Worm (Caenorhabditis elegans) whole organism, late embryonic: ENCODE measurements around the gene grk-1.
A peak's percentile ranks its signal among the peaks of the same experiment; 100 is the strongest.

Experiments
- C08G9.2 ChIP-seq: sonication (generic microtip); optimal IDR thresholded peaks from 2 replicates; lab custom pipeline; 2016; ENCODE audit warnings: mild to moderate bottlenecking, missing genetic modification characterization, moderate library complexity, missing compliant biosample characterization
- F13H6.1 ChIP-seq: sonication (generic microtip); optimal IDR thresholded peaks from 2 replicates; lab custom pipeline; 2016; ENCODE audit warnings: missing genetic modification characterization, missing compliant biosample characterization
- K02D7.2 ChIP-seq: sonication (generic microtip); optimal IDR thresholded peaks from 2 replicates; lab custom pipeline; 2017; ENCODE audit warnings: mild to moderate bottlenecking, missing genetic modification characterization, missing compliant biosample characterization
- ceh-14 ChIP-seq: sonication (generic microtip); optimal IDR thresholded peaks from 2 replicates; lab custom pipeline; 2016; ENCODE audit warnings: missing genotype, missing genetic modification characterization, missing compliant biosample characterization
- ceh-18 ChIP-seq: sonication (generic microtip); optimal IDR thresholded peaks from 2 replicates; lab custom pipeline; 2016; ENCODE audit warnings: missing genetic modification characterization, missing compliant biosample characterization
- ceh-19 ChIP-seq: fragments of 200-800 bp; sonication (Bioruptor generic); optimal IDR thresholded peaks from 2 replicates; lab custom pipeline; 2018; ENCODE audit warnings: mild to moderate bottlenecking, missing genetic modification characterization, missing compliant biosample characterization
- ceh-2 ChIP-seq: sonication (generic microtip); optimal IDR thresholded peaks from 2 replicates; lab custom pipeline; 2016; ENCODE audit warnings: missing genotype, missing genetic modification characterization, missing compliant biosample characterization
- ceh-22 ChIP-seq: sonication (generic microtip); optimal IDR thresholded peaks from 2 replicates; lab custom pipeline; 2017; ENCODE audit warnings: missing biosample characterization, missing genetic modification characterization
- ceh-24 ChIP-seq: sonication (generic microtip); optimal IDR thresholded peaks from 2 replicates; lab custom pipeline; 2016; ENCODE audit warnings: mild to moderate bottlenecking, missing genetic modification characterization, missing compliant biosample characterization
- ceh-30 ChIP-seq: fragments of 150-350 bp; optimal IDR thresholded peaks from 2 replicates; lab custom pipeline; 2014; ENCODE audit warnings: missing biosample characterization, missing genetic modification characterization
- ceh-31 ChIP-seq: sonication (generic microtip); optimal IDR thresholded peaks from 2 replicates; lab custom pipeline; 2016; ENCODE audit warnings: missing genetic modification characterization, missing compliant biosample characterization
- ceh-45 ChIP-seq: fragments of 200-800 bp; sonication (Bioruptor generic); IDR thresholded peaks from 2 replicates; pipeline ENCODE4 v1.3.6; 2022; ENCODE audit warnings: missing genetic modification reagents, missing genetic modification characterization, missing compliant biosample characterization
- ceh-48 ChIP-seq: sonication (generic microtip); optimal IDR thresholded peaks from 2 replicates; lab custom pipeline; 2016; ENCODE audit warnings: missing genetic modification characterization, inconsistent platforms, missing compliant biosample characterization
- ceh-6 ChIP-seq: fragments of 200-800 bp; sonication (Bioruptor generic); optimal IDR thresholded peaks from 2 replicates; lab custom pipeline; 2018; ENCODE audit warnings: mild to moderate bottlenecking, missing genetic modification characterization, missing compliant biosample characterization
- ceh-9 ChIP-seq: sonication (generic microtip); optimal IDR thresholded peaks from 2 replicates; lab custom pipeline; 2016; ENCODE audit warnings: mild to moderate bottlenecking, missing genetic modification characterization, inconsistent platforms, missing compliant biosample characterization
- dmd-4 ChIP-seq: sonication (generic microtip); optimal IDR thresholded peaks from 2 replicates; lab custom pipeline; 2016; ENCODE audit warnings: borderline replicate concordance, missing genetic modification characterization, missing compliant biosample characterization
- dve-1 ChIP-seq: sonication (generic microtip); optimal IDR thresholded peaks from 2 replicates; lab custom pipeline; 2017; ENCODE audit warnings: antibody characterized with exemption, mild to moderate bottlenecking, missing genetic modification characterization, missing compliant biosample characterization
- elt-2 ChIP-seq: sonication (generic microtip); optimal IDR thresholded peaks from 2 replicates; lab custom pipeline; 2016; ENCODE audit warnings: missing genetic modification reagents, missing genetic modification characterization, missing compliant biosample characterization
- ets-4 ChIP-seq: sonication (generic microtip); optimal IDR thresholded peaks from 2 replicates; lab custom pipeline; 2016; ENCODE audit warnings: missing genetic modification characterization, missing compliant biosample characterization
- hlh-13 ChIP-seq: fragments of 200-800 bp; sonication (Bioruptor generic); optimal IDR thresholded peaks from 2 replicates; lab custom pipeline; 2018; ENCODE audit warnings: mild to moderate bottlenecking, missing genetic modification characterization, missing compliant biosample characterization
- hlh-6 ChIP-seq: sonication (generic microtip); optimal IDR thresholded peaks from 2 replicates; lab custom pipeline; 2016; ENCODE audit warnings: missing genotype, missing genetic modification characterization, missing compliant biosample characterization
- lim-6 ChIP-seq: sonication (generic microtip); optimal IDR thresholded peaks from 2 replicates; lab custom pipeline; 2016; ENCODE audit warnings: missing genetic modification characterization, missing compliant biosample characterization
- nfya-1 ChIP-seq: sonication (generic microtip); optimal IDR thresholded peaks from 2 replicates; lab custom pipeline; 2017; ENCODE audit warnings: missing genetic modification characterization, mild to moderate bottlenecking, missing compliant biosample characterization, antibody characterized with exemption, moderate library complexity
- pat-9 ChIP-seq: fragments of 200-800 bp; sonication (Bioruptor generic); optimal IDR thresholded peaks from 2 replicates; lab custom pipeline; 2018; ENCODE audit warnings: mild to moderate bottlenecking, missing genetic modification characterization, moderate library complexity, missing compliant biosample characterization
- pax-1 ChIP-seq: fragments of 150-350 bp; optimal IDR thresholded peaks from 2 replicates; lab custom pipeline; 2014; ENCODE audit warnings: missing biosample characterization, missing genetic modification characterization
- pha-2 ChIP-seq: sonication (generic microtip); optimal IDR thresholded peaks from 2 replicates; lab custom pipeline; 2017; ENCODE audit warnings: mild to moderate bottlenecking, missing genetic modification characterization, missing compliant biosample characterization
- ref-2 ChIP-seq: sonication (generic microtip); optimal IDR thresholded peaks from 2 replicates; lab custom pipeline; 2016; ENCODE audit warnings: missing genetic modification characterization, missing compliant biosample characterization
- rnt-1 ChIP-seq: sonication (generic microtip); optimal IDR thresholded peaks from 2 replicates; lab custom pipeline; 2016; ENCODE audit warnings: missing genetic modification characterization, missing compliant biosample characterization
- sdc-2 ChIP-seq: sonication (generic microtip); optimal IDR thresholded peaks from 2 replicates; lab custom pipeline; 2016; ENCODE audit warnings: missing genotype, missing genetic modification characterization, missing compliant biosample characterization
- sox-4 ChIP-seq: sonication (generic microtip); optimal IDR thresholded peaks from 2 replicates; lab custom pipeline; 2017; ENCODE audit warnings: mild to moderate bottlenecking, missing genetic modification characterization, inconsistent platforms, missing compliant biosample characterization
- syd-9 ChIP-seq: sonication (generic microtip); optimal IDR thresholded peaks from 2 replicates; lab custom pipeline; 2016; ENCODE audit warnings: mild to moderate bottlenecking, missing genetic modification characterization, moderate library complexity, missing compliant biosample characterization
- unc-3 ChIP-seq, 2 experiments: fragments of 200-800 bp in 1 of 2; sonication (Bioruptor generic) in 1 of 2; sonication (generic microtip) in 1 of 2; conservative IDR thresholded peaks in 1 of 2; optimal IDR thresholded peaks in 1 of 2; 2 replicates each; pipeline versions ENCODE4 v1.3.6 to Lab custom; 2016 to 2022; ENCODE audit warnings: missing compliant biosample characterization in 2 of 2, missing genetic modification characterization in 2 of 2, missing genetic modification reagents in 1 of 2
- unc-42 ChIP-seq: sonication (generic microtip); optimal IDR thresholded peaks from 2 replicates; lab custom pipeline; 2016; ENCODE audit warnings: missing genotype, missing genetic modification characterization, missing compliant biosample characterization
- unc-55 ChIP-seq: sonication (generic microtip); optimal IDR thresholded peaks from 2 replicates; lab custom pipeline; 2017; ENCODE audit warnings: missing biosample characterization, missing genetic modification reagents, missing genetic modification characterization
- zip-5 ChIP-seq: sonication (generic microtip); optimal IDR thresholded peaks from 2 replicates; lab custom pipeline; 2016; ENCODE audit warnings: missing genetic modification characterization, missing compliant biosample characterization

grk-1 gene

DNA sequence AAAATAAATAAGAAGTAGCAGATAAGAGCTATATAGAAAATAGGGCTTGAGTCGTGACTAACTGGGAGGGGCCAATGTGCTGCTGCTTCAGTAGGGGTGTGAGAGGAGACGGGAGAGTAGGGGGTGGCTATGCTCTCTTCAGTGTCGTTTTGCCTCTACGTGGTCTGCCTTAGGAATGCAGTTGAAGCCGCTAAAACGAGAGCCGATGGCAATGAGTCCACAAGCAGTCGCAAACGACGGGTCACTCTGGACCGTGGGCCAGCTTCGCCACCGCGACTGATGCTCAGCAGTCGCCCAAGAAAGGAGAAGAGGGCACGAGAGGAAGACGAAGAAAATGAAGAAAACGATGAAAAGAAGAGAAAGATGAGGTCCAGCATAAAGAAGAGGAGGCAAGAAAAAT lies at the start of gene grk-1:
Gene grk-1, minus strand, starts transcription at position 17 of the 400 bp plus-strand sequence.
- TF ChIP-seq syd-9 (tag; lab: Kevin White, UChicago) (no peak), pat-9 (tag; lab: Kevin White, UChicago) (no peak), C08G9.2 (tag; lab: Kevin White, UChicago) (no peak), ceh-14 (tag; lab: Kevin White, UChicago) (peak; percentile 28), ceh-31 (tag; lab: Kevin White, UChicago) (peak; percentile 50), elt-2 (tag; lab: Kevin White, UChicago) (no peak), ceh-9 (tag; lab: Kevin White, UChicago) (no peak), ceh-18 (tag; lab: Kevin White, UChicago) (peak; percentile 13), nfya-1 (tag; lab: Kevin White, UChicago) (no peak), ceh-24 (tag; lab: Kevin White, UChicago) (no peak), hlh-13 (no peak), ref-2 (peak; percentile 5), dmd-4 (tag; lab: Kevin White, UChicago) (peak; percentile 3), sdc-2 (tag; lab: Kevin White, UChicago) (peak; percentile 16), unc-42 (tag; lab: Kevin White, UChicago) (peak; percentile 12)

DNA sequence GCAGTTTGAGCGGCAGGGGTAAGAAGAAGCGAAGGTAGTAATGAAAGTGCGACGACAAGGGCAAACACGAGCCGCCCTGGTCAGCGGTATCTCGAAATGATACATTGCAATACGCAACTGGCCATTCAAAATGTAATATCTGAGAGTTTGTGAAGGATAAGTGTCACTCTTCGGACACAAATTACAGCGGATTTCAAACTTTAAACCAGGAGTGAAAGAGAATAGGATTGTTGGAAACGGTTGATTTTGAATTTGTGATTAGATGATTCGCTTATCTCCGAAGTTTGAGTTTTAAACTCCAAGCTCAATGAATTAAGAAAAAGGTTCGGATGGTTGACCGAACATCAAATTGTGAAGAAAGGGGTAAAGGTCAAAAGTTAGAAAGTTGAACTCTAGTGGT lies 48.3 kb upstream of the grk-1 start, which contains the start of gene ZC374.2:
Gene ZC374.2, minus strand, starts transcription at position 101 of the 400 bp plus-strand sequence.
- peak; percentile 24 for TF ChIP-seq unc-55 (GFP tag; lab: Kevin White, UChicago)
- no peak for TF ChIP-seq ceh-18 (tag; lab: Kevin White, UChicago)
- TF ChIP-seq, all 69 proteins: peak for 1

DNA sequence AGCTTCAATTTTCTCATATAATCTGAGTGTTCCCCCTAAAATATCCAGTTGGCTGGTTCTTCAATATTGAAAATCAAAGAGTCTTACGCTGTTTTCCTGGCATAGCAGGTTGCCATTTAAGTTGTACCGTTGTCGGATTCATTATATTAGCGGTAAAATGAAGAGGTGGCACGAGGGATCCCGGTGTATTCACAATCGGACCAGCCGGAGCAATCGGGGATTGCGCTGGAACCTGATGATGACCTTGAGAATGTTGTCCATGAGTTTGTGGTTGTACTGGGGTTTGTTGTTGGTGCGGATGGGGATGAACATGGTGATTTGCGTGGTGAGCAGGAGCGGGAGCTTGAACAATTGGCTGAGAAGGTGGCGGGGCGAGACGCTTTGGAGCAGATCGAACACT lies 45.5 kb upstream of the grk-1 start:
- TF ChIP-seq pax-1 (tag; lab: Kevin White, UChicago) (no peak), pha-2 (tag; lab: Kevin White, UChicago) (no peak), elt-2 (tag; lab: Kevin White, UChicago) (no peak), F13H6.1 (tag; lab: Kevin White, UChicago) (no peak), hlh-13 (no peak), dmd-4 (tag; lab: Kevin White, UChicago) (no peak), ceh-45 (GFP tag; lab: Robert Waterston, UW) (no peak), lim-6 (tag; lab: Kevin White, UChicago) (no peak), unc-55 (GFP tag; lab: Kevin White, UChicago) (no peak), hlh-6 (no peak), unc-3 (GFP tag; conservative IDR thresholded peaks at IDR 0.05; lab: Robert Waterston, UW) (no peak), unc-3 (tag; optimal IDR thresholded peaks at IDR 0.05; lab: Kevin White, UChicago) (no peak), zip-5 (tag; lab: Kevin White, UChicago) (no peak), unc-42 (tag; lab: Kevin White, UChicago) (no peak), ceh-48 (tag; lab: Kevin White, UChicago) (no peak), ceh-6 (GFP tag; lab: Kevin White, UChicago) (no peak), sox-4 (no peak), C08G9.2 (tag; lab: Kevin White, UChicago) (no peak)
- TF ChIP-seq, all 69 proteins: peak for 0

DNA sequence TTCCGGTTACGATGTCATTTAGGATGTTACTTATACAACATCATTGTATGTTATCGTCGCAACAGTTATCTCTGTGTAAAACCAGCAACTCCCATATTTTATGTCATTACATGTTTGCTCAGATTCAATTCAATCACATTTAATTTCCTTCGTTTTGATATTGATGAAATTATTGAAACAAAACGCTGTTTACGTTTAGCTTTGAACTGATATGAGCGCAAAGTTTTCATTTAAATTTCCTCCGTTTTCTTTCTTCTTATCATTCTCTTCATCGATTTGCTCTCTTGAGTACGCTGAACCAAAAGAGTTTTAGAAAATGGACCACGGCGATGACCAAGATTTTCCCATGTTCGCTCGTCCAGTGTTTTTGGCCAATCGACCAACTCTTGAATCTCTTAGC lies 31.8 kb upstream of the grk-1 start, which contains the start of gene sek-6:
Gene sek-6, plus strand, starts transcription at position 315 of the 400 bp plus-strand sequence.
- TF ChIP-seq K02D7.2 (tag; lab: Kevin White, UChicago) (no peak), pax-1 (tag; lab: Kevin White, UChicago) (no peak), lim-6 (tag; lab: Kevin White, UChicago) (no peak), ceh-14 (tag; lab: Kevin White, UChicago) (no peak), rnt-1 (tag; lab: Kevin White, UChicago) (no peak), ets-4 (no peak), F13H6.1 (tag; lab: Kevin White, UChicago) (no peak), nfya-1 (tag; lab: Kevin White, UChicago) (no peak), ceh-2 (no peak), dve-1 (no peak), ceh-30 (tag; lab: Kevin White, UChicago) (no peak), ceh-31 (tag; lab: Kevin White, UChicago) (no peak), pat-9 (tag; lab: Kevin White, UChicago) (no peak), ceh-19 (GFP tag; lab: Kevin White, UChicago) (no peak), ceh-22 (no peak)
